Worm (Caenorhabditis elegans) whole organism, early embryonic: Measurements from ENCODE around the gene R08D7.4.

Experiments used
- B0310.2 ChIP-seq: sonication (generic microtip); optimal IDR thresholded peaks from 2 replicates; lab custom pipeline; 2016; ENCODE audit warnings: mild to moderate bottlenecking, missing genetic modification characterization, missing compliant biosample characterization
- F13C5.2 ChIP-seq: sonication (generic microtip); optimal IDR thresholded peaks from 2 replicates; lab custom pipeline; 2017; ENCODE audit warnings: mild to moderate bottlenecking, missing genetic modification characterization, inconsistent platforms, missing compliant biosample characterization
- ama-1 ChIP-seq: fragments of 150-350 bp; optimal IDR thresholded peaks from 2 replicates; lab custom pipeline; 2014
- ceh-36 ChIP-seq: sonication (generic microtip); optimal IDR thresholded peaks from 2 replicates; lab custom pipeline; 2016; ENCODE audit warnings: missing genetic modification characterization, inconsistent platforms, missing compliant biosample characterization
- ets-7 ChIP-seq: sonication (generic microtip); optimal IDR thresholded peaks from 2 replicates; lab custom pipeline; 2016; ENCODE audit warnings: missing genotype, missing genetic modification characterization, missing compliant biosample characterization
- flt-1 ChIP-seq: fragments of 200-800 bp; sonication (Bioruptor generic); IDR thresholded peaks from 2 replicates; pipeline ENCODE4 v1.3.6; 2022; ENCODE audit warnings: missing genetic modification characterization, missing compliant biosample characterization
- hmg-4 ChIP-seq: fragments of 200-800 bp; sonication (Bioruptor generic); optimal IDR thresholded peaks from 2 replicates; lab custom pipeline; 2018; ENCODE audit warnings: mild to moderate bottlenecking, missing genetic modification characterization, missing compliant biosample characterization
- pes-1 ChIP-seq: fragments of 200-800 bp; sonication (Bioruptor generic); IDR thresholded peaks from 2 replicates; pipeline ENCODE4 v1.3.6; 2022; ENCODE audit warnings: missing genetic modification reagents, missing genetic modification characterization, missing compliant biosample characterization
- scrt-1 ChIP-seq: fragments of 200-800 bp; sonication (Bioruptor generic); IDR thresholded peaks from 2 replicates; pipeline ENCODE4 v1.3.6; 2022; ENCODE audit warnings: missing genetic modification characterization, missing compliant biosample characterization
- tbx-11 ChIP-seq: fragments of 200-800 bp; sonication (Bioruptor generic); IDR thresholded peaks from 2 replicates; pipeline ENCODE4 v1.3.6; 2022; ENCODE audit warnings: missing genetic modification characterization, missing compliant biosample characterization
- tbx-37 ChIP-seq: fragments of 200-800 bp; sonication (Bioruptor generic); conservative IDR thresholded peaks from 2 replicates; pipeline ENCODE4 v1.3.6; 2022; ENCODE audit warnings: missing genetic modification reagents, missing genetic modification characterization, missing compliant biosample characterization
- tra-4 ChIP-seq: sonication (generic microtip); optimal IDR thresholded peaks from 2 replicates; lab custom pipeline; 2017; ENCODE audit warnings: missing genetic modification characterization, missing compliant biosample characterization

- TF ChIP-seq F13C5.2 (tag; lab: Kevin White, UChicago): no peak
- TF ChIP-seq tbx-37 (GFP tag; lab: Robert Waterston, UW): no peak
- TF ChIP-seq B0310.2: no peak
- no peak for TF ChIP-seq ama-1 (lab: Kevin White, UChicago)
- no peak for TF ChIP-seq tbx-11 (GFP tag; lab: Robert Waterston, UW)
- no peak for TF ChIP-seq pes-1 (GFP tag; lab: Robert Waterston, UW)
- TF ChIP-seq tra-4 (tag; lab: Kevin White, UChicago): no peak
- TF ChIP-seq scrt-1 (GFP tag; lab: Robert Waterston, UW): no peak
- TF ChIP-seq hmg-4 (GFP tag; lab: Kevin White, UChicago): no peak
- no peak for TF ChIP-seq ceh-36 (tag; lab: Kevin White, UChicago)
- TF ChIP-seq ets-7 (tag; lab: Kevin White, UChicago): no peak
- TF ChIP-seq flt-1: no peak
Observed at ce11 chrIII:8964684-8965283, 6.9 kb upstream of the R08D7.4 start.
